Worm (Caenorhabditis elegans) whole organism, L4 larva: ENCODE measurements around the gene R10F2.5.

Experiments
- ama-1 ChIP-seq: fragments of 150-350 bp; optimal IDR thresholded peaks from 2 replicates; lab custom pipeline; 2014; ENCODE audit warnings: inconsistent platforms, mixed read lengths
- daf-12 ChIP-seq: fragments of 150-350 bp; optimal IDR thresholded peaks from 2 replicates; lab custom pipeline; 2014; ENCODE audit warnings: missing biosample characterization, missing genetic modification reagents, missing genetic modification characterization
- nhr-11 ChIP-seq: fragments of 150-350 bp; optimal IDR thresholded peaks from 2 replicates; lab custom pipeline; 2014; ENCODE audit warnings: missing biosample characterization, missing genetic modification characterization

DNA sequence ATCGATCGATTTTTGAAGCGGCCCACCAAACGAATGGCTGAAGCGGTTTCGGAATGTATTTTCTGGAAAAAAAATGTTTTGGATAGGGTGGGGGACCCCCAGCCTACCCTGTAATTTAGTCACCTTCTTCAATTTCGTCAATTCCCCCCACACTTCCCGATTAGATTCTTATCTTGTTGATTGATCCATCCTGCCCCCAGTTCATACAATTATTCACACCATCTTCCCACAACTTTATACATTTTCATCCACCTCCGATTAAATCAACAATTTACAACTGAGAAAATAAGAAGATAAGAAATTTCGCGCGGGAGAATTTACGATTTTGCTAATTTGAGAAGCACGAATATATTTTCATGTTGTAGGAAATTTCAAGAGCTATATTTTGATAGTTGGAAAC lies 48.4 kb upstream of the R10F2.5 start:
- TF ChIP-seq daf-12 (no peak), nhr-11 (tag; lab: Kevin White, UChicago) (no peak), ama-1 (lab: Kevin White, UChicago) (no peak)
